Fruit fly (Drosophila melanogaster): ENCODE data around the gene CG13813.

CG13813 gene

dm6 chr3L:20183345-20184088 is 48.0 kb upstream of the CG13813 start (continued):
- no peak for TF ChIP-seq CG8765 (GFP tag; IDR thresholded peaks at IDR 0.05)
- TF ChIP-seq CoRest (tag; optimal IDR thresholded peaks at IDR 0.05): peak; percentile 55
- no peak for TF ChIP-seq zen2 (GFP tag; IDR thresholded peaks at IDR 0.05; ENCODE audit: partially characterized antibody)
- TF ChIP-seq tna (GFP tag; IDR thresholded peaks at IDR 0.05; ENCODE audit: partially characterized antibody): no peak
- peak; percentile 35; the same call in 1 of the 2 replicates for TF ChIP-seq H2.0 (GFP tag; IDR thresholded peaks at IDR 0.05)
- TF ChIP-seq gem (tag; optimal IDR thresholded peaks at IDR 0.05): peak; percentile 75
- 0 out of 2 replicates have a peak, but pooled peaks have one; percentile 13 for TF ChIP-seq stc (GFP tag; IDR thresholded peaks at IDR 0.05)
- TF ChIP-seq CG2712 (tag; optimal IDR thresholded peaks at IDR 0.05): peak; percentile 72
- peak; percentile 33 for TF ChIP-seq zf30C (GFP tag; optimal IDR thresholded peaks at IDR 0.05)
- TF ChIP-seq CG11398 (GFP tag; optimal IDR thresholded peaks at IDR 0.05): no peak
- TF ChIP-seq Meics (GFP tag; optimal IDR thresholded peaks at IDR 0.05): peak; percentile 61
- TF ChIP-seq prd (optimal IDR thresholded peaks at IDR 0.05): no peak
- TF ChIP-seq prd (GFP tag; IDR thresholded peaks at IDR 0.05): peak; percentile 58; the same call in 1 of the 3 replicates
- TF ChIP-seq nmo (GFP tag; optimal IDR thresholded peaks at IDR 0.05): peak; percentile 55
- TF ChIP-seq MTF-1 (GFP tag; optimal IDR thresholded peaks at IDR 0.05; ENCODE audit: borderline replicate concordance): no peak
- no peak for TF ChIP-seq danr (GFP tag; IDR thresholded peaks at IDR 0.05)
- TF ChIP-seq CG14014 (GFP tag; IDR thresholded peaks at IDR 0.05): no peak
- peak; percentile 42 for TF ChIP-seq CG18619 (GFP tag; optimal IDR thresholded peaks at IDR 0.05)
- TF ChIP-seq row (GFP tag; IDR thresholded peaks at IDR 0.05): peak; percentile 71
- TF ChIP-seq lbe (GFP tag; optimal IDR thresholded peaks at IDR 0.05): no peak
- TF ChIP-seq tgo (GFP tag; IDR thresholded peaks at IDR 0.05): peak; percentile 55; the same call in 2 of the 3 replicates
- TF ChIP-seq so (GFP tag; IDR thresholded peaks at IDR 0.05): 0 out of 3 replicates have a peak, but pooled peaks have one; percentile 18
- no peak for TF ChIP-seq aop (GFP tag; IDR thresholded peaks at IDR 0.05)
- TF ChIP-seq BtbVII (GFP tag; optimal IDR thresholded peaks at IDR 0.05): peak; percentile 17
- TF ChIP-seq Dip3 (GFP tag; optimal IDR thresholded peaks at IDR 0.05): peak; percentile 12
- TF ChIP-seq CG18011 (GFP tag; optimal IDR thresholded peaks at IDR 0.05): no peak
- TF ChIP-seq Nf-YA (GFP tag; IDR thresholded peaks at IDR 0.05): no peak; the same call in 1 of the 2 replicates
- TF ChIP-seq jigr1 (GFP tag; IDR thresholded peaks at IDR 0.05): no peak
- peak; percentile 58 for TF ChIP-seq CG10209 (GFP tag; optimal IDR thresholded peaks at IDR 0.05)
- no peak for TF ChIP-seq amos (GFP tag; IDR thresholded peaks at IDR 0.05; ENCODE audit: partially characterized antibody)
- TF ChIP-seq CG15696 (tag; optimal IDR thresholded peaks at IDR 0.05): peak; percentile 38
- TF ChIP-seq ttk (GFP tag; IDR thresholded peaks at IDR 0.05): no peak; the same call in 1 of the 2 replicates
- TF ChIP-seq CG12071 (GFP tag; optimal IDR thresholded peaks at IDR 0.05): no peak
- TF ChIP-seq pum (GFP tag; optimal IDR thresholded peaks at IDR 0.05): no peak
- TF ChIP-seq hb (GFP tag; IDR thresholded peaks at IDR 0.05; ENCODE audit: partially characterized antibody): no peak
- TF ChIP-seq kah (GFP tag; optimal IDR thresholded peaks at IDR 0.05): no peak
- TF ChIP-seq CG16863 (GFP tag; optimal IDR thresholded peaks at IDR 0.05): no peak
- peak; percentile 46; the same call in 1 of the 2 replicates for TF ChIP-seq Ptx1 (GFP tag; IDR thresholded peaks at IDR 0.05)
- TF ChIP-seq Tbp (GFP tag; optimal IDR thresholded peaks at IDR 0.05): no peak
- TF ChIP-seq CG13624 (GFP tag; optimal IDR thresholded peaks at IDR 0.05): no peak
- 0 out of 2 replicates have a peak, but pooled peaks have one; percentile 19 for TF ChIP-seq CG17328 (GFP tag; IDR thresholded peaks at IDR 0.05)
- no peak for TF ChIP-seq p53 (GFP tag; optimal IDR thresholded peaks at IDR 0.05)
- TF ChIP-seq Kr (GFP tag; optimal IDR thresholded peaks at IDR 0.05): no peak
- TF ChIP-seq MBD-R2 (GFP tag; IDR thresholded peaks at IDR 0.05): no peak
- peak; percentile 59 for TF ChIP-seq cwo (GFP tag; optimal IDR thresholded peaks at IDR 0.05)
- no peak for TF ChIP-seq da (GFP tag; optimal IDR thresholded peaks at IDR 0.05)
- TF ChIP-seq D (optimal IDR thresholded peaks at IDR 0.05): no peak
- peak; percentile 8 for TF ChIP-seq D (GFP tag; optimal IDR thresholded peaks at IDR 0.05)
- TF ChIP-seq D19A (tag; optimal IDR thresholded peaks at IDR 0.05): peak; percentile 11
- TF ChIP-seq jumu (GFP tag; optimal IDR thresholded peaks at IDR 0.05): no peak
